Worm (Caenorhabditis elegans): ENCODE measurements around the gene rcs-1.

Gene rcs-1

ce11 chrX:8828365-8828764 lies at the start of gene rcs-1:
Gene rcs-1, minus strand, starts transcription at chrX:8828540.
- TF ChIP-seq ceh-43 (GFP tag; optimal IDR thresholded peaks at IDR 0.05), result no peak
- TF ChIP-seq unc-62 (GFP tag; optimal IDR thresholded peaks at IDR 0.05), result no peak

- TF ChIP-seq mep-1 (tag; optimal IDR thresholded peaks at IDR 0.05) (no peak), ztf-11 (tag; optimal IDR thresholded peaks at IDR 0.05) (no peak), nhr-12 (tag; optimal IDR thresholded peaks at IDR 0.05) (no peak), drap-1 (GFP tag; optimal IDR thresholded peaks at IDR 0.05) (no peak)
Measured at ce11 chrX:8877162-8877561, 48.8 kb upstream of the rcs-1 start.

- no peak for TF ChIP-seq nhr-12 (tag; optimal IDR thresholded peaks at IDR 0.05)
- no peak for TF ChIP-seq nhr-237 (tag; optimal IDR thresholded peaks at IDR 0.05)
- TF ChIP-seq unc-120 (tag; optimal IDR thresholded peaks at IDR 0.05; ENCODE audit: poor library complexity, severe bottlenecking), result no peak
- TF ChIP-seq M03D4.4 (tag; optimal IDR thresholded peaks at IDR 0.05), result no peak
- no peak for TF ChIP-seq nhr-28 (tag; optimal IDR thresholded peaks at IDR 0.05)
- no peak for TF ChIP-seq lin-13 (tag; optimal IDR thresholded peaks at IDR 0.05)
- TF ChIP-seq ham-2 (GFP tag; optimal IDR thresholded peaks at IDR 0.05), result no peak
- no peak for TF ChIP-seq nhr-2 (tag; optimal IDR thresholded peaks at IDR 0.05)
- TF ChIP-seq tbx-8 (GFP tag; optimal IDR thresholded peaks at IDR 0.05), result no peak
- TF ChIP-seq pha-4 (tag; optimal IDR thresholded peaks at IDR 0.05), result no peak
- no peak for TF ChIP-seq drap-1 (GFP tag; optimal IDR thresholded peaks at IDR 0.05)
- TF ChIP-seq ceh-83 (GFP tag; optimal IDR thresholded peaks at IDR 0.05), result no peak
Measured at ce11 chrX:8875867-8876266, 47.5 kb upstream of the rcs-1 start.

ce11 chrX:8874748-8875147 lies 46.4 kb upstream of the rcs-1 start, which contains the start of gene C06E2.1:
Gene C06E2.1, minus strand, starts transcription at chrX:8874848.
- TF ChIP-seq mls-2 (tag; optimal IDR thresholded peaks at IDR 0.05), result no peak
- no peak for TF ChIP-seq hlh-1 (tag; optimal IDR thresholded peaks at IDR 0.05)
- TF ChIP-seq sptf-1 (tag; optimal IDR thresholded peaks at IDR 0.05), result no peak
- TF ChIP-seq tbx-8 (GFP tag; optimal IDR thresholded peaks at IDR 0.05), result no peak
- TF ChIP-seq elt-3 (tag; optimal IDR thresholded peaks at IDR 0.05), result no peak
- no peak for TF ChIP-seq pha-4 (tag; optimal IDR thresholded peaks at IDR 0.05)
- TF ChIP-seq ceh-43 (GFP tag; optimal IDR thresholded peaks at IDR 0.05), result no peak
- no peak for TF ChIP-seq nhr-2 (tag; optimal IDR thresholded peaks at IDR 0.05)
- TF ChIP-seq mab-5 (tag; optimal IDR thresholded peaks at IDR 0.05), result no peak
- no peak for TF ChIP-seq lin-32 (GFP tag; optimal IDR thresholded peaks at IDR 0.05)
- TF ChIP-seq elt-1 (tag; optimal IDR thresholded peaks at IDR 0.05; ENCODE audit: borderline replicate concordance, insufficient read depth), result no peak
- TF ChIP-seq flh-1 (GFP tag; optimal IDR thresholded peaks at IDR 0.05), result no peak

DNA sequence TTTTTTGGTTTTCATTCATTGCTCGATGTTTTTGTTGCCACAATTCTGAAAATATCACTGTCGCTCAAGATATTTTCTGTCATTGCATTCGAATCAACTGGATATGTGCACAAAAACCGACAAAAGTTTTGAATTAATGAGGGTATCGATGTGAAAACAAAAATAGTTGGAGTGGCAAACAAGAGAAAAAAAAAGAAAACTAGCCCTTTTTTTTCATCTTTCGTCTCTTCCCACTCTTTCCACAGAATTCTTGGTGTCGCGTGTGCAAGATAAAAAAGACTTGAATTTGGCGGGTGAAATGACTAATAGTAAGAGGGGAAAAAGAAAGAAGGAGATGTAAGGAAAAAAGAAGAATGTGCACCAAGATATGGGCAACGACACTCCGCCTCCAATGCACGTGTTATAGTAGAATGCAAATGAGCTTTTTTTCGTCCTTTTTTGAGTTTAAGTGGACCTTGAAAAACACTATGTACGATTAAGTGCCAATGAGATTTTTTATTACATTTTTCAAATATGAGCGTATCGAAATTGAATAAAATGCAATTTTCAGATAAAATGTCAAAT lies 40.9 kb upstream of the rcs-1 start, which contains the start of the genes ubc-22 and ubc-21:
TSS of gene ubc-22 (minus strand) at position 51 of the 564 bp plus-strand sequence.
TSS of gene ubc-21 (plus strand) at position 514 of the 564 bp plus-strand sequence.
- TF ChIP-seq nhr-28 (tag; optimal IDR thresholded peaks at IDR 0.05) (no peak), ceh-39 (tag; optimal IDR thresholded peaks at IDR 0.05) (no peak), ces-1 (GFP tag; optimal IDR thresholded peaks at IDR 0.05) (no peak), nhr-76 (tag; optimal IDR thresholded peaks at IDR 0.05) (no peak)

DNA sequence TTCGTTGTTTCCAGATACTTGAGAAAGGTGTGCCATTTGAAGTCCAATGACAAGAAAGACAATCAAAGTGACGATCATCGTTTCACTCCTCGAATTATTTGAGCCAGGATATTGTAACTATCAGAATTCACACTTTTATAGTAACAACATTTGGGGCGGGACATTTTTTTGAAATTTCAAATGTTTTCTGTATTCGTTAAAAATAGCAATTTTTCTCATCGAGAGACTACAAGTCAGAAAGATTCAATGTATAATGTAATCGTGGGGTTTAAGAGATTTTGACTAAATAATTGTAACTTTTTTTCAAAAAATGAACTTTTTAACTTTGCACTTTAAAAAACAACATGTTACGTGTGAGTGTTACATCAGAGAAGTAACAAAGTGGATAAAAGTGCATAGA lies 38.2 kb upstream of the rcs-1 start, which contains the start of gene ins-9:
TSS of gene ins-9 (minus strand) at position 101 of the 400 bp plus-strand sequence.
- TF ChIP-seq pha-4 (tag; optimal IDR thresholded peaks at IDR 0.05), result no peak
- no peak for TF ChIP-seq mls-2 (tag; optimal IDR thresholded peaks at IDR 0.05)
- no peak for TF ChIP-seq zip-8 (tag; optimal IDR thresholded peaks at IDR 0.05)
- TF ChIP-seq elt-3 (tag; optimal IDR thresholded peaks at IDR 0.05), result no peak
- TF ChIP-seq mep-1 (tag; optimal IDR thresholded peaks at IDR 0.05), result no peak
- TF ChIP-seq drap-1 (GFP tag; optimal IDR thresholded peaks at IDR 0.05), result no peak
- TF ChIP-seq ces-1 (GFP tag; optimal IDR thresholded peaks at IDR 0.05), result no peak
- no peak for TF ChIP-seq blmp-1 (tag; optimal IDR thresholded peaks at IDR 0.05)
- TF ChIP-seq ham-2 (GFP tag; optimal IDR thresholded peaks at IDR 0.05), result no peak
- no peak for TF ChIP-seq elt-1 (tag; optimal IDR thresholded peaks at IDR 0.05; ENCODE audit: borderline replicate concordance, insufficient read depth)
- no peak for TF ChIP-seq M03D4.4 (tag; optimal IDR thresholded peaks at IDR 0.05)
- TF ChIP-seq lin-13 (tag; optimal IDR thresholded peaks at IDR 0.05), result no peak
- TF ChIP-seq lin-32 (GFP tag; optimal IDR thresholded peaks at IDR 0.05), result no peak
- TF ChIP-seq flh-1 (GFP tag; optimal IDR thresholded peaks at IDR 0.05), result no peak
- no peak for TF ChIP-seq sem-2 (GFP tag; optimal IDR thresholded peaks at IDR 0.05)
- TF ChIP-seq ceh-83 (GFP tag; optimal IDR thresholded peaks at IDR 0.05), result no peak
- no peak for TF ChIP-seq tbx-8 (GFP tag; optimal IDR thresholded peaks at IDR 0.05)
- TF ChIP-seq nhr-12 (tag; optimal IDR thresholded peaks at IDR 0.05), result no peak
- TF ChIP-seq bed-3 (GFP tag; optimal IDR thresholded peaks at IDR 0.05), result no peak
